Fruit fly (Drosophila melanogaster) whole organism, prepupa: ENCODE results near the gene CG8675.

ENCODE experiments used
- Blimp-1 ChIP-seq: fragments of 200-800 bp; sonication (Bioruptor generic); optimal IDR thresholded peaks from 3 replicates; lab custom pipeline; 2017; ENCODE audit warnings: missing biosample characterization, missing genetic modification characterization, mild to moderate bottlenecking, moderate library complexity, missing genetic modification reagents
- CG11762 ChIP-seq: fragments of 200-800 bp; sonication (Bioruptor generic); optimal IDR thresholded peaks from 3 replicates; lab custom pipeline; 2016; ENCODE audit warnings: missing biosample characterization, missing genetic modification characterization; ENCODE audit not compliant: insufficient read depth
- CG1621 ChIP-seq: fragments of 200-800 bp; sonication (Bioruptor generic); optimal IDR thresholded peaks from 3 replicates; lab custom pipeline; 2018; ENCODE audit warnings: missing biosample characterization, mild to moderate bottlenecking, missing genetic modification characterization
- CG16779 ChIP-seq: fragments of 200-800 bp; sonication (Bioruptor generic); optimal IDR thresholded peaks from 3 replicates; lab custom pipeline; 2017; ENCODE audit warnings: missing biosample characterization, mild to moderate bottlenecking, missing genetic modification characterization
- CG3032 ChIP-seq: fragments of 200-800 bp; optimal IDR thresholded peaks from 2 replicates; lab custom pipeline; 2019; ENCODE audit warnings: missing biosample characterization, mild to moderate bottlenecking, missing genetic modification characterization, moderate library complexity
- CG31627 ChIP-seq: fragments of 200-800 bp; sonication (Bioruptor generic); optimal IDR thresholded peaks from 3 replicates; lab custom pipeline; 2016; ENCODE audit warnings: missing biosample characterization, missing genetic modification characterization
- CG32006 ChIP-seq: fragments of 200-800 bp; sonication (Bioruptor generic); optimal IDR thresholded peaks from 3 replicates; lab custom pipeline; 2017; ENCODE audit warnings: missing biosample characterization, mild to moderate bottlenecking, missing genetic modification characterization
- CG34406 ChIP-seq: fragments of 200-800 bp; sonication (Bioruptor generic); optimal IDR thresholded peaks from 3 replicates; lab custom pipeline; 2016; ENCODE audit warnings: missing biosample characterization, missing genetic modification characterization
- CG6792 ChIP-seq: fragments of 200-800 bp; sonication (Bioruptor generic); optimal IDR thresholded peaks from 3 replicates; lab custom pipeline; 2016; ENCODE audit warnings: missing biosample characterization, missing genetic modification characterization
- CG6854 ChIP-seq: fragments of 200-800 bp; sonication (Bioruptor generic); optimal IDR thresholded peaks from 2 replicates; lab custom pipeline; 2017; ENCODE audit warnings: missing biosample characterization, mild to moderate bottlenecking, missing genetic modification characterization
- CG7368 ChIP-seq: fragments of 200-800 bp; sonication (Bioruptor generic); optimal IDR thresholded peaks from 3 replicates; lab custom pipeline; 2016; ENCODE audit warnings: missing biosample characterization, missing genetic modification characterization
- CG8319 ChIP-seq: fragments of 200-800 bp; sonication (Bioruptor generic); optimal IDR thresholded peaks from 3 replicates; lab custom pipeline; 2016; ENCODE audit warnings: missing biosample characterization, missing genetic modification characterization
- Eip78C ChIP-seq: fragments of 200-800 bp; sonication (Bioruptor generic); peaks from one replicate; lab custom pipeline; 2016; ENCODE audit warnings: missing biosample characterization, missing genetic modification characterization
- Eip93F ChIP-seq: fragments of 200-800 bp; sonication (Bioruptor generic); optimal IDR thresholded peaks from 2 replicates; lab custom pipeline; 2016; ENCODE audit warnings: missing biosample characterization, mild to moderate bottlenecking, missing genetic modification characterization
- Ets21C ChIP-seq: fragments of 200-800 bp; sonication (Bioruptor generic); optimal IDR thresholded peaks from 3 replicates; lab custom pipeline; 2016; ENCODE audit warnings: missing biosample characterization, missing genetic modification characterization
- Ets96B ChIP-seq: fragments of 200-800 bp; optimal IDR thresholded peaks from 2 replicates; lab custom pipeline; 2019; ENCODE audit warnings: missing biosample characterization, mild to moderate bottlenecking, missing genetic modification characterization, moderate library complexity
- Gug ChIP-seq: fragments of 200-800 bp; sonication (Bioruptor generic); IDR thresholded peaks from 2 replicates; pipeline ENCODE4 v1.3.6; 2022; ENCODE audit warnings: missing biosample characterization, missing genetic modification characterization
- Hr38 ChIP-seq: sonication (Bioruptor generic); optimal IDR thresholded peaks from 2 replicates; lab custom pipeline; 2016; ENCODE audit warnings: missing biosample characterization, missing genetic modification characterization
- Met ChIP-seq: fragments of 200-800 bp; sonication (Bioruptor generic); optimal IDR thresholded peaks from 3 replicates; lab custom pipeline; 2016; ENCODE audit warnings: missing biosample characterization, missing genetic modification characterization
- Smox ChIP-seq: fragments of 200-800 bp; sonication (Bioruptor generic); optimal IDR thresholded peaks from 3 replicates; lab custom pipeline; 2016; ENCODE audit warnings: missing biosample characterization, missing genetic modification characterization
- Sox14 ChIP-seq: fragments of 200-800 bp; sonication (Bioruptor generic); optimal IDR thresholded peaks from 3 replicates; lab custom pipeline; 2016; ENCODE audit warnings: missing biosample characterization, missing genetic modification characterization
- achi ChIP-seq: fragments of 200-800 bp; sonication (Bioruptor generic); optimal IDR thresholded peaks from 3 replicates; lab custom pipeline; 2016; ENCODE audit warnings: missing biosample characterization, missing genetic modification characterization
- acj6 ChIP-seq: fragments of 200-800 bp; sonication (Bioruptor generic); optimal IDR thresholded peaks from 3 replicates; lab custom pipeline; 2016; ENCODE audit warnings: missing biosample characterization, missing genetic modification characterization
- dac ChIP-seq: fragments of 200-800 bp; sonication (Bioruptor generic); optimal IDR thresholded peaks from 2 replicates; lab custom pipeline; 2017; ENCODE audit warnings: missing biosample characterization, mild to moderate bottlenecking, missing genetic modification characterization
- fd85E ChIP-seq: fragments of 200-800 bp; sonication (Bioruptor generic); optimal IDR thresholded peaks from 3 replicates; lab custom pipeline; 2016; ENCODE audit warnings: missing biosample characterization, missing genetic modification characterization
- net ChIP-seq: fragments of 200-800 bp; sonication (Bioruptor generic); optimal IDR thresholded peaks from 3 replicates; lab custom pipeline; 2016; ENCODE audit warnings: missing biosample characterization, missing genetic modification characterization
- pdm3 ChIP-seq: fragments of 200-800 bp; sonication (Bioruptor generic); optimal IDR thresholded peaks from 3 replicates; lab custom pipeline; 2016; ENCODE audit warnings: missing biosample characterization, missing genetic modification characterization
- salr ChIP-seq, 2 experiments: fragments of 200-800 bp; sonication (Bioruptor generic); optimal IDR thresholded peaks; 3 replicates each; lab custom pipeline; 2016 to 2018; ENCODE audit warnings: missing biosample characterization in 2 of 2, missing genetic modification characterization in 2 of 2, mild to moderate bottlenecking in 1 of 2
- ss ChIP-seq, 2 experiments: fragments of 200-800 bp; sonication (Bioruptor generic); optimal IDR thresholded peaks; 2 replicates in 1 of 2; 3 replicates in 1 of 2; lab custom pipeline; 2017 to 2018; ENCODE audit warnings: mild to moderate bottlenecking in 2 of 2, missing biosample characterization in 2 of 2, missing genetic modification characterization in 2 of 2, moderate library complexity in 1 of 2
- svp ChIP-seq: fragments of 200-800 bp; sonication (Bioruptor generic); peaks from one replicate; lab custom pipeline; 2016; ENCODE audit warnings: missing biosample characterization, missing genetic modification characterization
- vri ChIP-seq: fragments of 200-800 bp; sonication (Bioruptor generic); optimal IDR thresholded peaks from 3 replicates; lab custom pipeline; 2016; ENCODE audit warnings: missing biosample characterization, mild to moderate bottlenecking, missing genetic modification characterization

The CG8675 gene

DNA sequence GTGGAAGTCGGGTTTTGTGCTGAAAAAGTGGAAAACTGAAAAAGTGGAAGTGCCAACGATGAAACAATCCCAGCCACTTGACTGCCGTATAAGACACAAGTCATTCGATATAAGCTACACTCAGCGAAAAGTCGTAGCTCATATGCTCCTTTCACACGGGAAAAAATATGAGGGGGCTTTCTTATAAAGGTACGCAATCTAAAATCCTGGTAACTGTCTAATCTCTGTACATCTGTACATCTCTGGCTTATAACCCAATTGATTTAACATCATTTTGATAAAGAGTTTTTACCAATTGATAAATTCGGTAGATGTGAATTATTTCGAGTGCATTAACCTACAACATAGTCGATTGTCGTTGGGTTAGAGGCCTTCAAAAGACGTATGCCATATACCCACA lies 25.5 kb upstream of the CG8675 start (continued):
- no peak for TF ChIP-seq fd85E (GFP tag; lab: Kevin White, UChicago)
- TF ChIP-seq Smox (GFP tag; lab: Kevin White, UChicago): no peak
- no peak for TF ChIP-seq Gug
- no peak for TF ChIP-seq Hr38 (GFP tag; lab: Kevin White, UChicago)
- no peak for TF ChIP-seq ss (GFP tag; optimal IDR thresholded peaks at IDR 0.05; lab: Kevin White, UChicago)
- no peak for TF ChIP-seq CG6792 (GFP tag; lab: Kevin White, UChicago)
- TF ChIP-seq, all 60 proteins: peak for 7

DNA sequence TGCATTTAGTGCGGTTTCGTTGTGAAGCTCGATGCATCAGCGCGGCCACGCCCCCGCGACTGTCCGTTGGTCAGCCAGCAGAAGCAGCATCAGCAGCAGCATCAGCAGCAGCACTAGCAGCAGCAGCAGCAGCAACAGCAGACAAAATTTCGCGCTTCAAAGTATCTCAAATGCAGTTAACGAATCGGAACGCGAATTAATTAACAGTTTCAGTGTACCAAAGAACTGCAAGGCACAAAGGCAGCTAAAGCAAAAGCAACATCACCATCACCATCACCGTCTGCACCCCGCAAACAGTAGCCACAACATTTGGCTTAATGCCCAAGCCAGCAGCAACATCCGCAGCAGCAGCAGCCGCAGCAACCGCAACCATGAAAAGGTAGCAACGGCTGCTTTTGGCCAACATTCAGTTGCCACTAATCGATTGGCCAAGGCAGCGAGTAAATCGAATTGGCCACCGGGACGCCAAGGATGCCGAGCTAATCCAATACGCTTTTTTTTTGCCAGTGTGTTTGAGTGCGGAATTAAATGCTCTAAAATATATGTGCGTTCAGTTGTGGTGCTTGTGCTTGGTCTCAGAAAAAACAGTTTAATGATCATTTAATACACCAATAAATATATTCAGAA lies 16.2 kb upstream of the CG8675 start:
- no peak for TF ChIP-seq CG8319
- TF ChIP-seq Blimp-1: no peak
- no peak for TF ChIP-seq acj6 (GFP tag; lab: Kevin White, UChicago)

DNA sequence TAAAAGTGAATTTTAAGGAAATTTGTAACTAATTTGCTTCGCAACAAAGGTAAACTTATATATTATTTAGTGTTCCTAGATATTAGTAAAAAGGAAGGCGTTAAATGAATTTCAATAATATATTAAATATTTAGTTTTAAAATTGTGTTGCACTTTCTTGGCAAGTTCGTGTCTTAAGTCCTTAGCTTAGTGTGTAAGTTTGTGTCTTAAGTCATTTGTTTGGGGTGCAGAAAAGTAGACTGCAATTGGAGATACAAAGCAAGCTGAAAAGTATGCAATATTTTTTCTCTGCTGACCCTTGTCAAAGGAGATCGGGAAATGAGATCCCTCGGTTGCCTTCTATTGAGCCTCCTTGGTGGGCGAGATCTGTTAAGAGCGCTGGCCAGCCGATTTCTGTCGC lies 12.7 kb upstream of the CG8675 start:
- TF ChIP-seq CG11762 (GFP tag; lab: Kevin White, UChicago) (no peak), Ets96B (tag; lab: Kevin White, UChicago) (no peak), Met (GFP tag; lab: Kevin White, UChicago) (no peak), CG7368 (GFP tag; lab: Kevin White, UChicago) (no peak), Ets21C (GFP tag; lab: Kevin White, UChicago) (no peak), Sox14 (GFP tag; lab: Kevin White, UChicago) (no peak), fd85E (GFP tag; lab: Kevin White, UChicago) (no peak)

DNA sequence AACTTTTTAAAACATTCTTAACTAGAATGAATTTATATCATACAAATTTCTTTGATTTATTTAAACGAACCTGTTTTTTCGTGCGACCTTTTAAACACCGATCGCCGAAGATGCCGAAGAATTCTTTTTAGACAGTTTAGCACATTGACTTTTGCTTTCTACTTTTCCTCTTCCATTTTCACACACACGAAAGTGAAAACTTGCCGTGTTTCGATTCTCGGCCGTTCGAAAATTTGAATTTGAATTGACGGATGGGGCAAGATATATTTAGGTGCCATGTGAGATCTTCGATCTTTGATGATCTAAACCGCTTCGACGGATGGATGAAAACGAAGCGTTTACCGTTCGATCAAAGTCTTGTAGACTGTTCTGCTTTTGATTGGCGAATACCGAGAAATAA lies 6.4 kb upstream of the CG8675 start:
- TF ChIP-seq CG7368 (GFP tag; lab: Kevin White, UChicago): no peak
- TF ChIP-seq Eip78C (GFP tag; lab: Kevin White, UChicago): no peak
- no peak for TF ChIP-seq CG6854 (GFP tag; lab: Kevin White, UChicago)
- no peak for TF ChIP-seq Eip93F (GFP tag; lab: Kevin White, UChicago)
- TF ChIP-seq Ets21C (GFP tag; lab: Kevin White, UChicago): no peak
- TF ChIP-seq ss (GFP tag; optimal IDR thresholded peaks at IDR 0.05; lab: Kevin White, UChicago): no peak
- no peak for TF ChIP-seq Blimp-1
- no peak for TF ChIP-seq CG31627 (GFP tag; lab: Kevin White, UChicago)
- TF ChIP-seq Smox (GFP tag; lab: Kevin White, UChicago): no peak
- TF ChIP-seq net (GFP tag; lab: Kevin White, UChicago): no peak
- no peak for TF ChIP-seq CG6792 (GFP tag; lab: Kevin White, UChicago)
- no peak for TF ChIP-seq achi (GFP tag; lab: Kevin White, UChicago)
- TF ChIP-seq vri (GFP tag; lab: Kevin White, UChicago): no peak
- TF ChIP-seq CG16779 (tag; lab: Kevin White, UChicago): no peak
- TF ChIP-seq CG8319: no peak
- TF ChIP-seq dac: no peak
- no peak for TF ChIP-seq CG3032 (tag; lab: Kevin White, UChicago)

DNA sequence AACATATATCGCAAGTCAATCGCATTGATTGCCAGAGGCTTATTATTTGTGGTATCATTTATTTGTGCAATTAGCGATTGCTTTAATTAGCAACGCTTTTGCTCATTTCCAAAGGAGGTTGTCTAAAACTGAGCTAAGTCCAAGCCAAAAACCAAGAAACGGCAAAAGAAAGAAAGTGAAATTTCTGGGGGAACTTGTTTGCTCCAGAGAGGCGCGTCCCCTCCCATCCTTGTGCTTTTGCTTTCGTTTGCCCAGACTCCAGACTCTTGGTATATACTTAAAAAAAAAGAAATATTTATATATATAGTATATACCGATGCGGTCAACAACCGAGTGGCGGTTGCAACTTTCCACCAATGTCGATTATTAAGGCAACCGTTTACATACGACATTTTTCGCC lies 4.8 kb upstream of the CG8675 start:
- TF ChIP-seq salr (GFP tag; optimal IDR thresholded peaks at IDR 0.05; lab: Kevin White, UChicago): no peak
- TF ChIP-seq CG1621 (tag; lab: Kevin White, UChicago): no peak
- TF ChIP-seq ss (GFP tag; optimal IDR thresholded peaks at IDR 0.05; lab: Kevin White, UChicago): no peak
- TF ChIP-seq Blimp-1: peak; percentile 75

DNA sequence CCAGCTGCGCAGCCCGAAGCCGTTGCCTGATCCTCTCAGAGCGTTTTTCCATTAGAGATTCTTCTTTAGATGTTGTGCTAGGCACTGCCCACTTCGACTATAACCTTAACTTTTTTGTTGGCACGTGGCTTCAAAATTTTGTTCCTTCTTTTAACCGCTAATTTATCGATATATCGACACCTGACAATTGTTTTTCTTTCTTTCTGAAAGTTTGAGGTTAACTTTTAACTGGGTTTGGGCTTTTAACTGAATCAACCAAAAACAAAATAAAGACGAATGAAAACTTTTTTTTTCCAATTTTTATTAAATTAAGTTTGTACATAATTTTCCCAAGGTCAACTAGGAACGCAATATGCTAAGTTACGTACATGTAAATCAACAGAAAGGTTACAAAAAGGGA lies 2.4 kb downstream of the CG8675 start, which contains the start of gene CG42854:
Gene CG42854, minus strand, starts transcription at position 101 of the 400 bp plus-strand sequence.
- TF ChIP-seq CG34406 (GFP tag; lab: Kevin White, UChicago) (no peak), pdm3 (no peak), CG32006 (GFP tag; lab: Kevin White, UChicago) (no peak), svp (GFP tag; lab: Kevin White, UChicago) (no peak), fd85E (GFP tag; lab: Kevin White, UChicago) (no peak)
